Fruit fly (Drosophila melanogaster) whole organism, embryonic: ENCODE data around the gene meso18E.
A peak's percentile ranks its signal among the peaks of the same experiment; 100 is the strongest.

Experiments used
- ATbp ChIP-seq: fragments of 200-800 bp; sonication (Bioruptor generic); optimal IDR thresholded peaks from 2 replicates; lab custom pipeline; 2017; ENCODE audit warnings: missing biosample characterization, mild to moderate bottlenecking, missing genetic modification characterization, missing genetic modification reagents
- Ada2b ChIP-seq: fragments of 200-800 bp; sonication (Bioruptor generic); IDR thresholded peaks from 2 replicates; pipeline ENCODE4 v1.3.6; 2022; ENCODE audit warnings: missing biosample characterization, missing genetic modification characterization
- Antp ChIP-seq: fragments of 200-800 bp; sonication (Bioruptor generic); optimal IDR thresholded peaks from 3 replicates; lab custom pipeline; 2016; ENCODE audit warnings: missing biosample characterization, missing genetic modification characterization
- C15 ChIP-seq: fragments of 200-800 bp; sonication (Bioruptor generic); IDR thresholded peaks from 3 replicates; pipeline ENCODE4 v1.3.6; 2022; ENCODE audit warnings: missing biosample characterization, missing genetic modification characterization
- CG12236 ChIP-seq: fragments of 200-800 bp; sonication (Bioruptor generic); optimal IDR thresholded peaks from 2 replicates; lab custom pipeline; 2016; ENCODE audit warnings: missing biosample characterization, missing genetic modification characterization
- CG12299 ChIP-seq: fragments of 200-800 bp; sonication (Bioruptor generic); optimal IDR thresholded peaks from 2 replicates; lab custom pipeline; 2018; ENCODE audit warnings: missing biosample characterization, mild to moderate bottlenecking, missing genetic modification characterization
- CG17361 ChIP-seq: fragments of 200-800 bp; sonication (Bioruptor generic); IDR thresholded peaks from 3 replicates; pipeline ENCODE4 v1.3.6; 2022; ENCODE audit warnings: missing biosample characterization, missing genetic modification characterization
- CG18262 ChIP-seq: fragments of 200-800 bp; optimal IDR thresholded peaks from 3 replicates; lab custom pipeline; 2019; ENCODE audit warnings: missing biosample characterization, mild to moderate bottlenecking, missing genetic modification characterization, moderate library complexity
- CG2678 ChIP-seq: fragments of 200-800 bp; sonication (Bioruptor generic); optimal IDR thresholded peaks from 3 replicates; lab custom pipeline; 2019; ENCODE audit warnings: missing biosample characterization, mild to moderate bottlenecking, missing genetic modification characterization, moderate library complexity
- CG3163 ChIP-seq: fragments of 200-800 bp; sonication (Bioruptor generic); optimal IDR thresholded peaks from 3 replicates; lab custom pipeline; 2016; ENCODE audit warnings: missing biosample characterization, missing genetic modification characterization
- CG32532 ChIP-seq: fragments of 200-800 bp; sonication (Bioruptor generic); IDR thresholded peaks from 2 replicates; pipeline ENCODE4 v1.3.6; 2022; ENCODE audit warnings: missing biosample characterization, missing genetic modification characterization
- CG33557 ChIP-seq: fragments of 200-800 bp; sonication (Bioruptor generic); optimal IDR thresholded peaks from 2 replicates; lab custom pipeline; 2019; ENCODE audit warnings: missing biosample characterization, mild to moderate bottlenecking, missing genetic modification characterization, moderate library complexity
- CG5245 ChIP-seq: fragments of 200-800 bp; sonication (Bioruptor generic); optimal IDR thresholded peaks from 3 replicates; lab custom pipeline; 2016; ENCODE audit warnings: missing biosample characterization, missing genetic modification characterization
- CG6791 ChIP-seq: fragments of 200-800 bp; sonication (Bioruptor generic); IDR thresholded peaks from 3 replicates; pipeline ENCODE4 v1.3.6; 2022; ENCODE audit warnings: missing biosample characterization, missing genetic modification characterization; ENCODE audit not compliant: partially characterized antibody
- CG7357 ChIP-seq: fragments of 200-800 bp; sonication (Bioruptor generic); IDR thresholded peaks from 3 replicates; pipeline ENCODE4 v1.3.6; 2022; ENCODE audit warnings: missing biosample characterization, missing genetic modification characterization
- CG8290 ChIP-seq, 3 experiments: fragments of 200-800 bp; sonication (Bioruptor generic); optimal IDR thresholded peaks; 2 replicates each; lab custom pipeline; 2016 to 2019; ENCODE audit warnings: missing biosample characterization in 3 of 3, missing genetic modification characterization in 3 of 3, mild to moderate bottlenecking in 2 of 3, moderate library complexity in 1 of 3
- CG8388 ChIP-seq: fragments of 200-800 bp; sonication (Bioruptor generic); optimal IDR thresholded peaks from 2 replicates; lab custom pipeline; 2019; ENCODE audit warnings: missing biosample characterization, mild to moderate bottlenecking, missing genetic modification characterization, moderate library complexity
- CG8478 ChIP-seq: fragments of >200 bp; optimal IDR thresholded peaks from 2 replicates; lab custom pipeline; 2018
- CG9215 ChIP-seq: fragments of 200-800 bp; sonication (Bioruptor generic); IDR thresholded peaks from 2 replicates; pipeline ENCODE4 v1.3.6; 2022; ENCODE audit warnings: missing biosample characterization, missing genetic modification characterization
- Dip3 ChIP-seq: fragments of 200-800 bp; sonication (Bioruptor generic); optimal IDR thresholded peaks from 3 replicates; lab custom pipeline; 2016; ENCODE audit warnings: missing biosample characterization, missing genetic modification characterization
- Fer3 ChIP-seq: fragments of 200-800 bp; sonication (Bioruptor generic); optimal IDR thresholded peaks from 2 replicates; lab custom pipeline; 2018; ENCODE audit warnings: missing biosample characterization, mild to moderate bottlenecking, missing genetic modification characterization, moderate library complexity
- GATAe ChIP-seq: fragments of 200-800 bp; sonication (Bioruptor generic); conservative IDR thresholded peaks from 2 replicates; pipeline ENCODE4 v1.3.6; 2022; ENCODE audit warnings: missing biosample characterization, missing genetic modification characterization
- Gsc ChIP-seq: fragments of 200-800 bp; sonication (Bioruptor generic); IDR thresholded peaks from 2 replicates; pipeline ENCODE4 v1.3.6; 2022; ENCODE audit warnings: missing biosample characterization, missing genetic modification characterization
- HLH3B ChIP-seq: fragments of 200-800 bp; sonication (Bioruptor generic); IDR thresholded peaks from 2 replicates; pipeline ENCODE4 v1.3.6; 2022; ENCODE audit warnings: missing biosample characterization, missing genetic modification characterization
- Hsf ChIP-seq: fragments of 200-800 bp; sonication (Bioruptor generic); optimal IDR thresholded peaks from 3 replicates; lab custom pipeline; 2016; ENCODE audit warnings: missing biosample characterization, missing genetic modification characterization
- Myb ChIP-seq: fragments of 200-800 bp; sonication (Bioruptor generic); optimal IDR thresholded peaks from 2 replicates; lab custom pipeline; 2016; ENCODE audit warnings: missing biosample characterization, missing genetic modification characterization
- NK7.1 ChIP-seq: fragments of 200-800 bp; sonication (Bioruptor generic); optimal IDR thresholded peaks from 3 replicates; lab custom pipeline; 2016; ENCODE audit warnings: missing biosample characterization, missing genetic modification characterization
- Neu2 ChIP-seq: fragments of 200-800 bp; sonication (Bioruptor generic); optimal IDR thresholded peaks from 3 replicates; lab custom pipeline; 2016; ENCODE audit warnings: missing biosample characterization, missing genetic modification characterization, borderline replicate concordance
- Rfx ChIP-seq: fragments of 200-800 bp; sonication (Bioruptor generic); IDR thresholded peaks from 2 replicates; pipeline ENCODE4 v1.3.6; 2022; ENCODE audit warnings: missing biosample characterization, missing genetic modification characterization
- Sox102F ChIP-seq: fragments of 200-800 bp; sonication (Bioruptor generic); optimal IDR thresholded peaks from 2 replicates; lab custom pipeline; 2018; ENCODE audit warnings: missing biosample characterization, mild to moderate bottlenecking, missing genetic modification characterization, moderate library complexity
- Usf ChIP-seq: fragments of 200-800 bp; sonication (Bioruptor generic); optimal IDR thresholded peaks from 2 replicates; lab custom pipeline; 2017; ENCODE audit warnings: missing genotype, missing biosample characterization, missing genetic modification characterization
- Xbp1 ChIP-seq: fragments of 200-800 bp; sonication (Bioruptor generic); optimal IDR thresholded peaks from 3 replicates; lab custom pipeline; 2016; ENCODE audit warnings: missing biosample characterization, mild to moderate bottlenecking, missing genetic modification characterization
- cas ChIP-seq: fragments of 200-800 bp; sonication (Bioruptor generic); IDR thresholded peaks from 2 replicates; pipeline ENCODE4 v1.3.6; 2022; ENCODE audit warnings: missing biosample characterization, missing genetic modification characterization
- chif ChIP-seq, 2 experiments: fragments of 200-800 bp; sonication (Bioruptor generic); optimal IDR thresholded peaks; 3 replicates each; lab custom pipeline; 2016; ENCODE audit warnings: missing biosample characterization in 2 of 2, missing genetic modification characterization in 2 of 2
- chinmo ChIP-seq: fragments of 200-800 bp; sonication (Bioruptor generic); IDR thresholded peaks from 4 replicates; pipeline ENCODE4 v1.3.6; 2022; ENCODE audit warnings: missing biosample characterization, missing genetic modification characterization; ENCODE audit not compliant: partially characterized antibody
- dati ChIP-seq: fragments of 200-800 bp; sonication (Bioruptor generic); IDR thresholded peaks from 2 replicates; pipeline ENCODE4 v1.3.6; 2022; ENCODE audit warnings: missing biosample characterization, missing genetic modification characterization
- esg ChIP-seq: fragments of 200-800 bp; sonication (Bioruptor generic); conservative IDR thresholded peaks from 2 replicates; pipeline ENCODE4 v1.3.6; 2022; ENCODE audit warnings: missing biosample characterization, missing genetic modification characterization
- eve ChIP-seq, 2 experiments: fragments of >200 bp; optimal IDR thresholded peaks; 2 replicates each; lab custom pipeline; 2017; ENCODE audit warnings: missing biosample characterization in 2 of 2, missing genetic modification characterization in 2 of 2
- exex ChIP-seq: fragments of 200-800 bp; sonication (Bioruptor generic); optimal IDR thresholded peaks from 4 replicates; lab custom pipeline; 2018; ENCODE audit warnings: missing biosample characterization, mild to moderate bottlenecking, missing genetic modification characterization, moderate library complexity
- gem ChIP-seq: fragments of 200-800 bp; sonication (Bioruptor generic); optimal IDR thresholded peaks from 2 replicates; lab custom pipeline; 2019; ENCODE audit warnings: missing biosample characterization, mild to moderate bottlenecking, missing genetic modification characterization, moderate library complexity
- jumu ChIP-seq: fragments of 200-800 bp; sonication (Bioruptor generic); optimal IDR thresholded peaks from 3 replicates; lab custom pipeline; 2016; ENCODE audit warnings: missing biosample characterization, missing genetic modification characterization
- peb ChIP-seq: fragments of 200-800 bp; sonication (Bioruptor generic); IDR thresholded peaks from 2 replicates; pipeline ENCODE4 v1.3.6; 2022; ENCODE audit warnings: missing biosample characterization, missing genetic modification characterization
- pzg ChIP-seq: fragments of 200-800 bp; sonication (Bioruptor generic); optimal IDR thresholded peaks from 3 replicates; lab custom pipeline; 2018; ENCODE audit warnings: missing biosample characterization, mild to moderate bottlenecking, missing genetic modification characterization, moderate library complexity
- rib ChIP-seq: fragments of 200-800 bp; sonication (Bioruptor generic); IDR thresholded peaks from 2 replicates; pipeline ENCODE4 v1.3.6; 2022; ENCODE audit warnings: missing biosample characterization, missing genetic modification characterization
- ro ChIP-seq: fragments of 200-800 bp; sonication (Bioruptor generic); IDR thresholded peaks from 2 replicates; pipeline ENCODE4 v1.3.6; 2022; ENCODE audit warnings: missing biosample characterization, missing genetic modification characterization
- row ChIP-seq: fragments of 200-800 bp; sonication (Bioruptor generic); IDR thresholded peaks from 3 replicates; pipeline ENCODE4 v1.3.6; 2022; ENCODE audit warnings: missing biosample characterization, missing genetic modification characterization
- scrt ChIP-seq: fragments of 200-800 bp; sonication (Bioruptor generic); optimal IDR thresholded peaks from 2 replicates; lab custom pipeline; 2018; ENCODE audit warnings: missing biosample characterization, mild to moderate bottlenecking, missing genetic modification characterization, moderate library complexity
- sob ChIP-seq: fragments of 200-800 bp; sonication (Bioruptor generic); IDR thresholded peaks from 2 replicates; pipeline ENCODE4 v1.3.6; 2022; ENCODE audit warnings: missing biosample characterization, missing genetic modification characterization
- sug ChIP-seq: fragments of 200-800 bp; optimal IDR thresholded peaks from 2 replicates; lab custom pipeline; 2019; ENCODE audit warnings: missing biosample characterization, mild to moderate bottlenecking, missing genetic modification characterization, moderate library complexity
- tx ChIP-seq: fragments of 200-800 bp; sonication (Bioruptor generic); optimal IDR thresholded peaks from 2 replicates; lab custom pipeline; 2016; ENCODE audit warnings: missing biosample characterization, missing genetic modification characterization
- zfh2 ChIP-seq: fragments of 200-800 bp; sonication (Bioruptor generic); optimal IDR thresholded peaks from 2 replicates; lab custom pipeline; 2016; ENCODE audit warnings: missing biosample characterization, missing genetic modification characterization

Gene meso18E

dm6 chrX:19666991-19667409 is 45.8 kb downstream of the meso18E start, which contains the start of gene Zw (continued):
- peak; percentile 53; the same call in 2 of the 3 replicates for TF ChIP-seq CG17361 (GFP tag; lab: Robert Waterston, UW)
- peak in 1 of 2 experiments; percentile 38 for TF ChIP-seq chif (GFP tag; optimal IDR thresholded peaks at IDR 0.05; lab: Kevin White, UChicago)
- TF ChIP-seq Sox102F (GFP tag; lab: Kevin White, UChicago), result peak; percentile 26
- TF ChIP-seq CG2678 (tag; lab: Kevin White, UChicago), result peak; percentile 57
- peak; percentile 46; the same call in 1 of the 3 replicates for TF ChIP-seq CG7357 (GFP tag; lab: Robert Waterston, UW)
- TF ChIP-seq zfh2 (GFP tag; lab: Kevin White, UChicago), result peak; percentile 59
- no peak for TF ChIP-seq cas
- peak; percentile 48 for TF ChIP-seq esg (GFP tag; lab: Robert Waterston, UW)
- TF ChIP-seq CG8388 (GFP tag; lab: Kevin White, UChicago), result no peak
- TF ChIP-seq HLH3B (GFP tag; lab: Robert Waterston, UW), result peak; percentile 63
- TF ChIP-seq sob (GFP tag; lab: Robert Waterston, UW), result peak; percentile 67
- TF ChIP-seq Xbp1 (GFP tag; lab: Kevin White, UChicago), result peak; percentile 45
- peak; percentile 19 for TF ChIP-seq CG5245 (GFP tag; lab: Kevin White, UChicago)
- peak; percentile 95 for TF ChIP-seq chinmo (GFP tag; lab: Robert Waterston, UW)
- no peak for TF ChIP-seq tx (GFP tag; lab: Kevin White, UChicago)
- TF ChIP-seq jumu (GFP tag; lab: Kevin White, UChicago), result no peak
- TF ChIP-seq CG8478 (lab: Kevin White, UChicago), result no peak
- peak; percentile 29 for TF ChIP-seq CG33557 (GFP tag; lab: Kevin White, UChicago)
- TF ChIP-seq Hsf (GFP tag; lab: Kevin White, UChicago), result peak; percentile 23
- TF ChIP-seq CG8290 (GFP tag; optimal IDR thresholded peaks at IDR 0.05; lab: Kevin White, UChicago), result no peak
- peak in 1 of 2 experiments; percentile 88 for TF ChIP-seq CG8290 (tag; optimal IDR thresholded peaks at IDR 0.05; lab: Kevin White, UChicago)
- TF ChIP-seq rib (GFP tag; lab: Robert Waterston, UW), result 0 out of 2 replicates have a peak, but pooled peaks have one; percentile 27
- no peak for TF ChIP-seq dati
- no peak for TF ChIP-seq CG3163 (GFP tag; lab: Kevin White, UChicago)
- TF ChIP-seq eve (GFP tag; optimal IDR thresholded peaks at IDR 0.05; lab: Kevin White, UChicago), result no peak
- TF ChIP-seq CG32532, result peak; percentile 80
- peak; percentile 7 for TF ChIP-seq exex (tag; lab: Kevin White, UChicago)
- peak; percentile 87 for TF ChIP-seq Rfx (GFP tag; lab: Robert Waterston, UW)
- 0 out of 2 replicates have a peak, but pooled peaks have one; percentile 16 for TF ChIP-seq Gsc (GFP tag; lab: Robert Waterston, UW)
- TF ChIP-seq Fer3 (tag; lab: Kevin White, UChicago), result peak; percentile 48
- TF ChIP-seq Neu2 (GFP tag; lab: Kevin White, UChicago), result no peak
- TF ChIP-seq ATbp (GFP tag; lab: Kevin White, UChicago), result peak; percentile 7
- TF ChIP-seq Ada2b (GFP tag; lab: Robert Waterston, UW), result peak; percentile 48; the same call in 1 of the 2 replicates
- TF ChIP-seq peb (GFP tag; lab: Robert Waterston, UW), result no peak
- TF ChIP-seq sug (tag; lab: Kevin White, UChicago), result peak; percentile 62
- TF ChIP-seq gem, result peak; percentile 59
- peak; percentile 13; the same call in 1 of the 2 replicates for TF ChIP-seq GATAe (GFP tag; lab: Robert Waterston, UW)
- TF ChIP-seq NK7.1, result no peak
- peak; percentile 61 for TF ChIP-seq CG9215
- peak; percentile 35 for TF ChIP-seq Usf (GFP tag; lab: Kevin White, UChicago)
- TF ChIP-seq CG18262 (tag; lab: Kevin White, UChicago), result peak; percentile 24
- no peak for TF ChIP-seq Myb
- TF ChIP-seq CG6791 (GFP tag; lab: Robert Waterston, UW), result 0 out of 3 replicates have a peak, but pooled peaks have one; percentile 22
- peak; percentile 35 for TF ChIP-seq Antp (GFP tag; lab: Kevin White, UChicago)
- TF ChIP-seq Dip3 (GFP tag; lab: Kevin White, UChicago), result peak; percentile 56
- TF ChIP-seq C15 (GFP tag; lab: Robert Waterston, UW), result no peak
- no peak for TF ChIP-seq CG12299 (tag; lab: Kevin White, UChicago)
- TF ChIP-seq row (GFP tag; lab: Robert Waterston, UW), result peak; percentile 94
- no peak for TF ChIP-seq pzg (GFP tag; lab: Kevin White, UChicago)
- TF ChIP-seq CG12236, result no peak
- no peak for TF ChIP-seq ro (GFP tag; lab: Robert Waterston, UW)
- TF ChIP-seq scrt (GFP tag; lab: Kevin White, UChicago), result no peak
